Worm (Caenorhabditis elegans): ENCODE measurements around the gene srv-10.
"Not testable (repeated sequence)": the region's sequence is repeated elsewhere in the genome, so short reads cannot be mapped to it uniquely, and the experiment has no call there.

- not testable (repeated sequence) for TF ChIP-seq dpl-1 (GFP tag; optimal IDR thresholded peaks at IDR 0.05); aly-2 (tag; optimal IDR thresholded peaks at IDR 0.05); jun-1 (tag; optimal IDR thresholded peaks at IDR 0.05); irx-1 (tag; optimal IDR thresholded peaks at IDR 0.05); nhr-28 (tag; optimal IDR thresholded peaks at IDR 0.05); tbx-2 (tag; optimal IDR thresholded peaks at IDR 0.05); ama-1 (optimal IDR thresholded peaks at IDR 0.05); nhr-237 (tag; optimal IDR thresholded peaks at IDR 0.05); unc-86 (tag; optimal IDR thresholded peaks at IDR 0.05); lin-13 (GFP tag; optimal IDR thresholded peaks at IDR 0.05)
Observed at ce11 chrV:13443535-13443934, 19.8 kb downstream of the srv-10 start, which contains the start of gene Y2H9A.6.

Measured in whole organism, L1 larva.